Fruit fly (Drosophila melanogaster): ENCODE measurements around the gene CG8541.
"Not testable (repeated sequence)": the region's sequence is repeated elsewhere in the genome, so short reads cannot be mapped to it uniquely, and the experiment has no call there.

Gene CG8541

DNA sequence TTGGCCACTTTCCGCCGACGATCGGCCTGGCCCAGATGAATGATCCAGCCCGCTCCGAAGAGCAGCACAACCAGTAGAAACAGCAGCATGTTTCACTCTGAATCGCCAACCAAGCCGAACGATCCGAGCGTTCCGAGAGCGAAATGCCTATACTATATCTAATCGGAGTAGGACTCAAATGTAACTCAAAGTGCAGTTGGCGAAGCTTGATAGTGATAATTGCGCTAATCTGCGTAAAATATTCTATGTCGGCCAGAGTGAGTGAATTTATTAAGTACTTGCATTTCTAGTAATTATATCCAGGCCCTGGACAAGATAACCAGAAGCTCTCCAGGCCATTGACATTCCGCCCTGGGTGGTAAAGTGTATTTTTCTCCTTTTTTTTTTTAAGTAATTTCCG, 24.7 kb downstream of the CG8541 start, which contains the start of gene Cyp4d8:
Gene Cyp4d8 (minus strand): TSS at position 101 of the 400 bp plus-strand sequence.
- TF ChIP-seq Clk (GFP tag; optimal IDR thresholded peaks at IDR 0.05) (no peak), pad (GFP tag; optimal IDR thresholded peaks at IDR 0.05) (no peak), cic (GFP tag; optimal IDR thresholded peaks at IDR 0.05) (peak; percentile 23), Mnt (GFP tag; optimal IDR thresholded peaks at IDR 0.05) (no peak), Crg-1 (GFP tag; optimal IDR thresholded peaks at IDR 0.05) (no peak), CG11617 (GFP tag; optimal IDR thresholded peaks at IDR 0.05) (no peak), cnc (optimal IDR thresholded peaks at IDR 0.05) (no peak), kay (GFP tag; ENCODE audit: borderline replicate concordance) (no peak)

DNA sequence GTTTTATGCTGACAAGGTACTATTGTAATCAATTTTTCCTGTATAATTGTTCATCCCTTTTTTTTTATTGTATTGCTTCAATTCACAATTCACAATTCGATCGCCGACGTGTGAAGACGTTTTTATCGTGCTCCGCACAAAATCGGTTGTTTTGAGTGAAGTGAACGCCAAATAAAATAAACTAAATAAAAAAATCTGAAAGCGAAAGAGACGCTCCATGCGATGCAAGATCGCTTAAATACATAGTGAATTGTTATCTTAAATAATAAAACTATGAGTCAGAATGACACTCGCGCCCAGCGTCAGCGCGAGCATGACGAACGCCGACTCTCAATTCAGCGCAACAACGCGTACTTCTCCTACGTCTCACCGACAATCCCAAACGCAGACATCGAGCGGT, 27.4 kb downstream of the CG8541 start, which contains the start of gene CG8539:
Gene CG8539 (minus strand): TSS at position 101 of the 400 bp plus-strand sequence.
- not testable (repeated sequence) for TF ChIP-seq kay (GFP tag; ENCODE audit: borderline replicate concordance); CG7045 (GFP tag; optimal IDR thresholded peaks at IDR 0.05); tj (GFP tag; optimal IDR thresholded peaks at IDR 0.05)

DNA sequence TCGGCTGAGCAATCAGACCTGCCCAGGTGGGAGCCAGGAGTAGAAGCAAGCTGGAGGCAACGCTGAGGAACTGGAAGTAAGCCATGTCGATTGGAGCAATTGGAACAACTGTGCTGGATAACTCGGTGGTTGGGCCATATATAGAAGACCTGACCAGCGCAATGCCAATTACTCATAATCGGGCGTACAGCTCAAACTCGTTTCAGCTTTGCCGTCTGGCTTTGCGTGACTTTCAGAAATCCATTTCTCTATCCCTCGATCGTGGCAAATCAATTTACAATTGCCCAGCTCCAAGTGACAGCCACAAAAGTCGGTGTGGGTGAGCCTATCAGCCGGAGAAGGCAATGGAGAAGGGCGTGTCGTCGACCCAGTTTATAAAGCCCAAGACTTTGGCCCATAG, 34.8 kb downstream of the CG8541 start, which contains the start of gene CG7548:
Gene CG7548 (minus strand): TSS at position 101 of the 400 bp plus-strand sequence.
- TF ChIP-seq tj (GFP tag; optimal IDR thresholded peaks at IDR 0.05) = no peak
- no peak for TF ChIP-seq CG14711 (tag; optimal IDR thresholded peaks at IDR 0.05)
- TF ChIP-seq CG5204 (GFP tag; optimal IDR thresholded peaks at IDR 0.05) = no peak

DNA sequence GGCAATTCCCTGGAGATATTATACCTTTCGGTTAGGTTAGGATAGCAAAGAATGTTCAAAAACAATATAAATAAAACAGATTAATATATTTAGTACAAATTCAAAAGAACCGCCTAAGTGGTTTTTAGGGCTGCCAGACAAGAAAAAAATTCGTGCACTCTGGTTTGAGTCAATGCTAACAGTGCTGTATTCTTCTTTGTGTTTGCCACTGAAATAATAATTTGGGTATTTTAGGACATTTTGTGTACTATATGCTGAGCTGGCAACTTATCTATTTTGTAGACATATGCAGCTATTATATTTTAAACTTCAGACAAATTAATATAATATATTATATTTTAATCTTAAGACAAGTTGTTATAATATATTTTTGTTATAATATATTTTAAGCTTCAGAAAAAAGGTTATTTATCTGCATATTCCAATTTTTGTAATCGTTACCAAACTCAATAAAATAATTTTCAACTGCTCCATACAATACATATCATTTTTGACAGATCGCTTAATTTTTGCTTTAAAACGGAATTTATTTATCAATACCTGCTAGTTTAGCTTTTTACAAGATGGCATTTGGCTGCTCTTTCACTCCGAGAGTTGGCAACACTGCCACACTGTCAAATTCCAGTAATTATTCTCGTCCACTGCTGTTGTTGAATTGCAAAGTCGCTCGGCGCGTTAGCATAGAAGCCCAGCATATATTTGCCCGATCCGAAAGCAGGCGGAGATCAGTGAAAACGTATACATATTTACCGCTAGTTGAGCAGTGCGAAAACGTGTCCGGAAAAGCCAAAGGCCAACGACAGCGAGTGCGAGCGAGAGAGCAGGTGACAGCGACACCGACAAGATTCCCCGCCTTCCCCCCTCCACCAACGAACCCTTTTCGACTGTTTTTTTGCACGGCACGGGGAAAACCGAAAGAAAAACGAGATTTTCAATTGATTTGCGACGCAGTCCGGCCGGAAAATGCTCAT, 39.3 kb downstream of the CG8541 start, which contains the start of gene CG7546:
Gene CG7546 (plus strand): TSS at position 573 of the 971 bp plus-strand sequence.
- peak; percentile 45 for TF ChIP-seq ovo (GFP tag; optimal IDR thresholded peaks at IDR 0.05)
- no peak for TF ChIP-seq CG11617 (GFP tag; optimal IDR thresholded peaks at IDR 0.05)
- peak; percentile 12 for TF ChIP-seq cic (GFP tag; optimal IDR thresholded peaks at IDR 0.05)
- no peak for TF ChIP-seq Crg-1 (GFP tag; optimal IDR thresholded peaks at IDR 0.05)
- no peak for TF ChIP-seq kay (GFP tag; ENCODE audit: borderline replicate concordance)
- peak; percentile 23 for TF ChIP-seq Hr96 (GFP tag; optimal IDR thresholded peaks at IDR 0.05)
- peak; percentile 64 for TF ChIP-seq CG14711 (tag; optimal IDR thresholded peaks at IDR 0.05)
- peak; percentile 82 for TF ChIP-seq tj (GFP tag; optimal IDR thresholded peaks at IDR 0.05)
- TF ChIP-seq pad (GFP tag; optimal IDR thresholded peaks at IDR 0.05) = peak; percentile 43
- TF ChIP-seq CG5204 (GFP tag; optimal IDR thresholded peaks at IDR 0.05) = peak; percentile 50
- TF ChIP-seq Clk (GFP tag; optimal IDR thresholded peaks at IDR 0.05) = no peak
- no peak for TF ChIP-seq CG12768 (GFP tag; optimal IDR thresholded peaks at IDR 0.05)
- peak; percentile 25 for TF ChIP-seq bab1 (GFP tag; optimal IDR thresholded peaks at IDR 0.05)
- TF ChIP-seq Mnt (GFP tag; optimal IDR thresholded peaks at IDR 0.05) = peak; percentile 68
- peak; percentile 13 for TF ChIP-seq CG33017 (tag; optimal IDR thresholded peaks at IDR 0.05)
- TF ChIP-seq cnc (optimal IDR thresholded peaks at IDR 0.05) = no peak

DNA sequence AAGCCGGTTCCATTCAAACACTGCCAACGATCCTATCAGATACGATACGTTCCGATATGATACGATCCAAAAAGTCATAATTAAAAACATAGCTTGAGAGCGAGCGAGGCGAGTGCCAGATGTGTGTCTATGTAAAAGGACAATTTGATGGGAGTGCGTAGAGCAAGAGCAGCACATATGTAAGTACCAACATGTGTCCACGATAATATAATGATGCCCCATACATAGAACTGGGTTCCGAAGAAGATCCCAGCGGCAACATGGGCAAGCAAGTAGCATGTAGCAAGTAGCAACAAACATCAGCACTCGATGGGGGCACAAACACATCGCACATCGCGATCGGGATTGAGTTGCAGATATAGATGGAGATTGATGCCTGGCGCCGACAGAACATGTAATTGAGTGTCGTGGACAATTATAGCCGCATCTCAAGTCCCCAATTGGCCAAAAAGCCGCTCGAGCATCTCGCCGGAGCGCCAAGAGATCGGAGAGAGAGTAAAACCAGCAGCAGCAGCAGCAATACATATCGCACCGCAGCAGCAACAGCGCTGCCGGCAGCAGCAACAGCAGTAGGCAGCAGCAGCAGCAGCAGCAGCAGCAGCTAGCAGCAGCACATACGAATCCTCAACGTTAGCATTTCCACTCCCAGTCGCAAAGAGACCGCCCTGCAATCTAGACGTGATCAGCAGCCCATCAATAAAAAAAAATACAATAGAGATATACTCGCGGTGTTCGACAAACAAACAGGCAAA, 47.2 kb downstream of the CG8541 start, which contains the start of gene ltl:
Gene ltl (plus strand): TSS at position 647 of the 752 bp plus-strand sequence.
- TF ChIP-seq CG33017 (tag; optimal IDR thresholded peaks at IDR 0.05) (no peak), cic (GFP tag; optimal IDR thresholded peaks at IDR 0.05) (peak; percentile 18), CG12768 (GFP tag; optimal IDR thresholded peaks at IDR 0.05) (no peak)

DNA sequence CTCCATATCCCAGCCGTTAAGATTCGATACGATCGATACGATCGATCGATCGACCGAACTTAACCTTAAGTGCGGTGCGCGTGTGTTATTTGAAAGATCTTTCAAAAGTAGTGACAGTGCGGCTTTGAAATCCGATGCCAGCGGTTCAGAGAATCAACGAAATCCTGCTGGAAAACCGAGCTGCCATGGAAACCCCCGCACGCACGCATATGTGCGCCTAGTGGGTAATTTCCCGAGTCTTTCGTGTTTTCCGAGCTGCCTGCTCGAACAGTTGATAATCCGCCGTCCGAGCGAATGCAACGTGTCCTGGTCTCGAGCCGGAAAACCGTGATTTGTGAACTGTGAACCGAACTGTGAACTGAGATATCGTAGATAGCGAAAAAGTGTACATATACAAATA, 47.9 kb downstream of the CG8541 start:
- TF ChIP-seq CG33017 (tag; optimal IDR thresholded peaks at IDR 0.05) (no peak), CG5204 (GFP tag; optimal IDR thresholded peaks at IDR 0.05) (no peak), tj (GFP tag; optimal IDR thresholded peaks at IDR 0.05) (no peak), Mnt (GFP tag; optimal IDR thresholded peaks at IDR 0.05) (no peak), Clk (GFP tag; optimal IDR thresholded peaks at IDR 0.05) (no peak), cic (GFP tag; optimal IDR thresholded peaks at IDR 0.05) (no peak), ovo (GFP tag; optimal IDR thresholded peaks at IDR 0.05) (no peak), CG12768 (GFP tag; optimal IDR thresholded peaks at IDR 0.05) (no peak), Hr96 (GFP tag; optimal IDR thresholded peaks at IDR 0.05) (no peak), CG7101 (tag; optimal IDR thresholded peaks at IDR 0.05) (no peak)

DNA sequence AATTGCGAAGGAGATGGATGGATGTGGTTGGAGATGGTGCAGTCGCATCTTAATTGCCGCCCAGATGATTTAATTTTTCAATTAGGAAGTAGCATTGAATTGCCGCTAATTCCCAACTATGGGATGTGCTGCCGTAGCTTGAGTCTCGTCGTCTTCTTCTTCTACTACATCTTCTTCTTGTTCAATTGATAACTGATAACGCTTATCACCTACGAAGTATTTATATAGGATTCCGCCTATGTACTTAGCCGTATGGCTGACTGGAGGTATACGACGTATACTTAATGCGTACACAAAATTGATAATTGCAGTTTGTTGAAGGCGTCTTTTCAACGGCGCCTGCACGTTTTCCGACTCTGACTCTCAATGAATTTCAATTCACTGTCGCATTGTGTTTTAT, 49.3 kb downstream of the CG8541 start:
- TF ChIP-seq cic (GFP tag; optimal IDR thresholded peaks at IDR 0.05) (peak; percentile 78), Mnt (GFP tag; optimal IDR thresholded peaks at IDR 0.05) (no peak)
